Worm (Caenorhabditis elegans) whole organism, young adult: Measurements from ENCODE around the gene Y54F10BM.22.

Experiments used
- B0019.2 ChIP-seq: fragments of 200-800 bp; sonication (Bioruptor generic); conservative IDR thresholded peaks from 2 replicates; pipeline ENCODE4 v1.3.6; 2022; ENCODE audit warnings: missing genetic modification reagents, missing genetic modification characterization, missing compliant biosample characterization
- C17E4.6 ChIP-seq: fragments of 200-800 bp; sonication (Bioruptor generic); IDR thresholded peaks from 2 replicates; pipeline ENCODE4 v1.3.6; 2022; ENCODE audit warnings: missing genetic modification reagents, missing genetic modification characterization, missing compliant biosample characterization
- F49E8.2 ChIP-seq: sonication (generic microtip); optimal IDR thresholded peaks from 3 replicates; lab custom pipeline; 2017; ENCODE audit warnings: missing genetic modification characterization, mild to moderate bottlenecking, missing compliant biosample characterization, antibody characterized with exemption, moderate library complexity; ENCODE audit not compliant: insufficient read depth
- K12H6.12 ChIP-seq: fragments of 200-800 bp; sonication (Bioruptor generic); optimal IDR thresholded peaks from 2 replicates; lab custom pipeline; 2018; ENCODE audit warnings: mild to moderate bottlenecking, missing genetic modification characterization, missing compliant biosample characterization
- ceh-40 ChIP-seq: fragments of 200-800 bp; sonication (Bioruptor generic); IDR thresholded peaks from 2 replicates; pipeline ENCODE4 v1.3.6; 2022; ENCODE audit warnings: missing genetic modification characterization, missing compliant biosample characterization
- let-526 ChIP-seq: fragments of 200-800 bp; sonication (Bioruptor generic); IDR thresholded peaks from 2 replicates; pipeline ENCODE4 v1.3.6; 2022; ENCODE audit warnings: missing genetic modification reagents, missing genetic modification characterization, missing compliant biosample characterization
- madf-8 ChIP-seq: fragments of 200-800 bp; sonication (Bioruptor generic); conservative IDR thresholded peaks from 2 replicates; pipeline ENCODE4 v1.3.6; 2022; ENCODE audit warnings: missing genetic modification reagents, missing genetic modification characterization, missing compliant biosample characterization
- pha-4 ChIP-seq: fragments of 150-350 bp; sonication (generic microtip); optimal IDR thresholded peaks from 2 replicates; lab custom pipeline; 2014; ENCODE audit warnings: missing biosample characterization, missing genetic modification reagents, missing genetic modification characterization

DNA sequence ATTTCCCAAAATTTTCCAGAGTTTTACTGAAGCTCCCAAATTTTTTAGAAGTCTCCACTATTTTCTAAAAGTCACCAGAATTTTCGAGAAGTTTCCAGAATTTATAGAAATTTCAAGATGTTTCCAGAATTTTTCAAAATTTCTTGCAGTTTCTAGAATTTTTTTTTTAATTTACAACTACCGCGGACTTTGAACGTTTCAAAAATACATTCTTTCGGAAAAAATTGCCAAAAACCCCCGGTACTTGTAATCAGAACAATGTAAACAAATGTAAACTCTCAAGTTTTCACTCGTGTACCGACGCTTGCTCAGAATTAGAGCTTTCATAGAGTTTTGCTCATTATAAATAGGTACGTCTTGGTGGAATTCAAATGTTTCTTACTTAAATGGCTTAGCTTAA lies 8.0 kb upstream of the Y54F10BM.22 start, which contains the start of gene fbxa-39:
- TF ChIP-seq K12H6.12 (tag; lab: Kevin White, UChicago) (no peak), C17E4.6 (GFP tag; lab: Robert Waterston, UW) (no peak), B0019.2 (GFP tag; lab: Robert Waterston, UW) (no peak), let-526 (GFP tag; lab: Robert Waterston, UW) (no peak), F49E8.2 (tag; lab: Kevin White, UChicago) (no peak), madf-8 (no peak), ceh-40 (GFP tag; lab: Robert Waterston, UW) (no peak), pha-4 (tag; lab: Kevin White, UChicago) (no peak)
